Worm (Caenorhabditis elegans): Measurements from ENCODE around the gene egas-1.

- TF ChIP-seq pes-1 (GFP tag; IDR thresholded peaks at IDR 0.05) (no peak), hnd-1 (tag; optimal IDR thresholded peaks at IDR 0.05) (no peak), ceh-13 (GFP tag; optimal IDR thresholded peaks at IDR 0.05) (no peak), scrt-1 (GFP tag; IDR thresholded peaks at IDR 0.05) (no peak), B0310.2 (tag; optimal IDR thresholded peaks at IDR 0.05) (no peak), F13C5.2 (tag; optimal IDR thresholded peaks at IDR 0.05) (no peak), ama-1 (optimal IDR thresholded peaks at IDR 0.05) (no peak), ets-7 (tag; optimal IDR thresholded peaks at IDR 0.05) (no peak), tbx-11 (GFP tag; IDR thresholded peaks at IDR 0.05) (no peak), hmbx-1 (tag; optimal IDR thresholded peaks at IDR 0.05) (no peak), flt-1 (GFP tag; IDR thresholded peaks at IDR 0.05) (no peak), ceh-36 (tag; optimal IDR thresholded peaks at IDR 0.05) (no peak), sea-1 (GFP tag; conservative IDR thresholded peaks at IDR 0.05) (no peak), tra-4 (tag; optimal IDR thresholded peaks at IDR 0.05) (no peak)
These were observed 23.9 kb downstream of the egas-1 start, which contains the start of gene Y69H2.3 for ce11 chrV:18664026-18664425.

All from whole organism, early embryonic.